Fruit fly (Drosophila melanogaster): ENCODE data around the gene Dnaaf5.

Gene Dnaaf5

dm6 chr3R:14315912-14316444, 45.6 kb downstream of the Dnaaf5 start, which contains the start of gene Set8 (continued):
- no peak for TF ChIP-seq CG31224 (GFP tag; IDR thresholded peaks at IDR 0.05)
- TF ChIP-seq CG3995 (GFP tag; optimal IDR thresholded peaks at IDR 0.05): no peak
- peak; percentile 19 for TF ChIP-seq CG8290 (GFP tag; optimal IDR thresholded peaks at IDR 0.05)
- TF ChIP-seq CG8290 (tag; optimal IDR thresholded peaks at IDR 0.05): no peak
- no peak for TF ChIP-seq Jarid2 (GFP tag; optimal IDR thresholded peaks at IDR 0.05)
- peak; percentile 25 for TF ChIP-seq HmgD (GFP tag; optimal IDR thresholded peaks at IDR 0.05)
- TF ChIP-seq so (GFP tag; IDR thresholded peaks at IDR 0.05): no peak
- no peak for TF ChIP-seq wek (GFP tag; optimal IDR thresholded peaks at IDR 0.05)
- no peak for TF ChIP-seq Camta (GFP tag; optimal IDR thresholded peaks at IDR 0.05)
- no peak for TF ChIP-seq CG7786 (GFP tag; optimal IDR thresholded peaks at IDR 0.05)
- no peak for TF ChIP-seq CG11560 (tag; IDR thresholded peaks at IDR 0.05)
- no peak for TF ChIP-seq fu2 (GFP tag; optimal IDR thresholded peaks at IDR 0.05)
- no peak for TF ChIP-seq D19A (tag; optimal IDR thresholded peaks at IDR 0.05)
- TF ChIP-seq zen (tag; optimal IDR thresholded peaks at IDR 0.05): peak; percentile 40
- no peak for TF ChIP-seq CG11247 (GFP tag; IDR thresholded peaks at IDR 0.05)
- no peak for TF ChIP-seq CG9876 (GFP tag; optimal IDR thresholded peaks at IDR 0.05)
- 0 out of 3 replicates have a peak, but pooled peaks have one; percentile 12 for TF ChIP-seq CG6791 (GFP tag; IDR thresholded peaks at IDR 0.05; ENCODE audit: partially characterized antibody)
- no peak for TF ChIP-seq CG10979 (tag; optimal IDR thresholded peaks at IDR 0.05)
- no peak for TF ChIP-seq sob (GFP tag; IDR thresholded peaks at IDR 0.05)
- peak; percentile 61 for TF ChIP-seq CHES-1-like (GFP tag; optimal IDR thresholded peaks at IDR 0.05)
- TF ChIP-seq Oaz (GFP tag; IDR thresholded peaks at IDR 0.05): no peak
- TF ChIP-seq CG12769 (tag; optimal IDR thresholded peaks at IDR 0.05): no peak
- TF ChIP-seq sim (GFP tag; IDR thresholded peaks at IDR 0.05): no peak
- peak; percentile 18 for TF ChIP-seq CG12391 (tag; optimal IDR thresholded peaks at IDR 0.05)
- no peak for TF ChIP-seq caup (GFP tag; optimal IDR thresholded peaks at IDR 0.05; ENCODE audit: severe bottlenecking)
- TF ChIP-seq Med (GFP tag): peak; percentile 79
- no peak for TF ChIP-seq CG14667 (GFP tag; IDR thresholded peaks at IDR 0.05)
- no peak for TF ChIP-seq CG14050 (GFP tag; IDR thresholded peaks at IDR 0.05)
- TF ChIP-seq Atf6 (GFP tag; IDR thresholded peaks at IDR 0.05): no peak
- no peak for TF ChIP-seq CG6654 (GFP tag; optimal IDR thresholded peaks at IDR 0.05)
- no peak for TF ChIP-seq dysf (GFP tag; IDR thresholded peaks at IDR 0.05)
- no peak for TF ChIP-seq gem (tag; optimal IDR thresholded peaks at IDR 0.05)
- TF ChIP-seq CG30431 (GFP tag; optimal IDR thresholded peaks at IDR 0.05): no peak
- no peak for TF ChIP-seq cad (GFP tag; optimal IDR thresholded peaks at IDR 0.05)
- no peak for TF ChIP-seq disco-r (GFP tag; optimal IDR thresholded peaks at IDR 0.05)
- no peak for TF ChIP-seq tna (GFP tag; IDR thresholded peaks at IDR 0.05; ENCODE audit: partially characterized antibody)
- TF ChIP-seq CG17612 (GFP tag; IDR thresholded peaks at IDR 0.05): no peak
- TF ChIP-seq Rx (GFP tag; IDR thresholded peaks at IDR 0.05): no peak
- TF ChIP-seq Usf (GFP tag; optimal IDR thresholded peaks at IDR 0.05): no peak
- no peak for TF ChIP-seq CG7928 (GFP tag; optimal IDR thresholded peaks at IDR 0.05)
- no peak for TF ChIP-seq CG17912 (GFP tag; optimal IDR thresholded peaks at IDR 0.05)
- no peak for TF ChIP-seq sens-2 (GFP tag; IDR thresholded peaks at IDR 0.05)
- no peak for TF ChIP-seq mirr (GFP tag; optimal IDR thresholded peaks at IDR 0.05)
- no peak for TF ChIP-seq CG15514 (GFP tag; optimal IDR thresholded peaks at IDR 0.05)
- TF ChIP-seq Bgb (GFP tag; IDR thresholded peaks at IDR 0.05; ENCODE audit: partially characterized antibody): peak; percentile 45; the same call in 1 of the 2 replicates
- no peak for TF ChIP-seq Dad (GFP tag; optimal IDR thresholded peaks at IDR 0.05)
- no peak for TF ChIP-seq pros (GFP tag; optimal IDR thresholded peaks at IDR 0.05)
- TF ChIP-seq seq (GFP tag; IDR thresholded peaks at IDR 0.05): no peak
- peak; percentile 25 for TF ChIP-seq CG2120 (GFP tag; optimal IDR thresholded peaks at IDR 0.05)
- TF ChIP-seq CG8765 (GFP tag; IDR thresholded peaks at IDR 0.05): no peak
- 0 out of 2 replicates have a peak, but pooled peaks have one; percentile 30 for TF ChIP-seq E2f2 (GFP tag; IDR thresholded peaks at IDR 0.05)
- no peak for TF ChIP-seq wdn (GFP tag; IDR thresholded peaks at IDR 0.05)
